Fruit fly (Drosophila melanogaster) whole organism, embryonic: ENCODE measurements around the gene CG43439.

ENCODE experiments used
- Abd-B ChIP-seq: fragments of 200-800 bp; sonication (Bioruptor generic); optimal IDR thresholded peaks from 2 replicates; lab custom pipeline; 2018; ENCODE audit warnings: missing biosample characterization, mild to moderate bottlenecking, missing genetic modification characterization, moderate library complexity
- CG10462 ChIP-seq: fragments of 200-800 bp; sonication (Bioruptor generic); optimal IDR thresholded peaks from 2 replicates; lab custom pipeline; 2016; ENCODE audit warnings: missing biosample characterization, missing genetic modification characterization
- CG10654 ChIP-seq: fragments of 200-800 bp; sonication (Bioruptor generic); optimal IDR thresholded peaks from 2 replicates; lab custom pipeline; 2016; ENCODE audit warnings: missing biosample characterization, missing genetic modification characterization
- CG11504 ChIP-seq: fragments of 200-800 bp; sonication (Bioruptor generic); optimal IDR thresholded peaks from 3 replicates; lab custom pipeline; 2019; ENCODE audit warnings: missing biosample characterization, mild to moderate bottlenecking, missing genetic modification characterization, moderate library complexity
- CG12104 ChIP-seq: fragments of 200-800 bp; sonication (Bioruptor generic); optimal IDR thresholded peaks from 3 replicates; lab custom pipeline; 2016; ENCODE audit warnings: missing biosample characterization, missing genetic modification characterization
- CG12219 ChIP-seq: fragments of 200-800 bp; sonication (Bioruptor generic); optimal IDR thresholded peaks from 3 replicates; lab custom pipeline; 2018; ENCODE audit warnings: missing biosample characterization, mild to moderate bottlenecking, missing genetic modification characterization
- CG12391 ChIP-seq: fragments of 200-800 bp; sonication (Bioruptor generic); optimal IDR thresholded peaks from 3 replicates; lab custom pipeline; 2018; ENCODE audit warnings: missing biosample characterization, mild to moderate bottlenecking, missing genetic modification characterization, moderate library complexity
- CG14710 ChIP-seq: fragments of 200-800 bp; sonication (Bioruptor generic); optimal IDR thresholded peaks from 3 replicates; lab custom pipeline; 2019; ENCODE audit warnings: missing biosample characterization, mild to moderate bottlenecking, missing genetic modification characterization, moderate library complexity
- CG1792 ChIP-seq: fragments of 200-800 bp; sonication (Bioruptor generic); optimal IDR thresholded peaks from 2 replicates; lab custom pipeline; 2016; ENCODE audit warnings: missing biosample characterization, missing genetic modification characterization
- CG18011 ChIP-seq: fragments of 200-800 bp; sonication (Bioruptor generic); optimal IDR thresholded peaks from 2 replicates; lab custom pipeline; 2017; ENCODE audit warnings: missing biosample characterization, missing genetic modification characterization, mild to moderate bottlenecking, moderate library complexity, missing genotype
- CG18262 ChIP-seq: fragments of 200-800 bp; optimal IDR thresholded peaks from 3 replicates; lab custom pipeline; 2019; ENCODE audit warnings: missing biosample characterization, mild to moderate bottlenecking, missing genetic modification characterization, moderate library complexity
- CG2116 ChIP-seq: fragments of 200-800 bp; sonication (Bioruptor generic); optimal IDR thresholded peaks from 3 replicates; lab custom pipeline; 2018; ENCODE audit warnings: missing biosample characterization, mild to moderate bottlenecking, missing genetic modification characterization
- CG34376 ChIP-seq: fragments of 200-800 bp; sonication (Bioruptor generic); optimal IDR thresholded peaks from 2 replicates; lab custom pipeline; 2018; ENCODE audit warnings: missing biosample characterization, mild to moderate bottlenecking, missing genetic modification characterization
- CG3995 ChIP-seq: fragments of 200-800 bp; sonication (Bioruptor generic); optimal IDR thresholded peaks from 3 replicates; lab custom pipeline; 2016; ENCODE audit warnings: missing biosample characterization, missing genetic modification characterization
- CG4328 ChIP-seq: fragments of 200-800 bp; sonication (Bioruptor generic); optimal IDR thresholded peaks from 3 replicates; lab custom pipeline; 2017; ENCODE audit warnings: missing biosample characterization, missing genetic modification reagents, missing genetic modification characterization
- CG4360 ChIP-seq: fragments of 200-800 bp; sonication (Bioruptor generic); IDR thresholded peaks from 2 replicates; pipeline ENCODE4 v1.3.6; 2022; ENCODE audit warnings: missing biosample characterization, missing genetic modification characterization
- CG7271 ChIP-seq: fragments of 200-800 bp; sonication (Bioruptor generic); optimal IDR thresholded peaks from 2 replicates; lab custom pipeline; 2018; ENCODE audit warnings: missing biosample characterization, mild to moderate bottlenecking, missing genetic modification characterization, moderate library complexity
- CG7839 ChIP-seq: fragments of 200-800 bp; sonication (Bioruptor generic); optimal IDR thresholded peaks from 3 replicates; lab custom pipeline; 2018; ENCODE audit warnings: missing biosample characterization, mild to moderate bottlenecking, missing genetic modification characterization, moderate library complexity
- E2f1 ChIP-seq: fragments of 200-800 bp; sonication (Bioruptor generic); IDR thresholded peaks from 2 replicates; pipeline ENCODE4 v1.3.6; 2022; ENCODE audit warnings: missing biosample characterization, missing genetic modification characterization
- H15 ChIP-seq: fragments of 200-800 bp; sonication (Bioruptor generic); IDR thresholded peaks from 3 replicates; pipeline ENCODE4 v1.3.6; 2022; ENCODE audit warnings: missing biosample characterization, missing genetic modification characterization
- Hmx ChIP-seq: fragments of 200-800 bp; sonication (Bioruptor generic); optimal IDR thresholded peaks from 2 replicates; lab custom pipeline; 2016; ENCODE audit warnings: missing biosample characterization, missing genetic modification characterization
- Max ChIP-seq: fragments of 200-800 bp; sonication (Bioruptor generic); optimal IDR thresholded peaks from 2 replicates; lab custom pipeline; 2016; ENCODE audit warnings: missing biosample characterization, mild to moderate bottlenecking, missing genetic modification characterization
- NC2β ChIP-seq: fragments of 200-800 bp; sonication (Bioruptor generic); optimal IDR thresholded peaks from 2 replicates; lab custom pipeline; 2016; ENCODE audit warnings: missing biosample characterization, missing genetic modification characterization
- NFAT ChIP-seq: fragments of 200-800 bp; sonication (Bioruptor generic); IDR thresholded peaks from 2 replicates; pipeline ENCODE4 v1.3.6; 2022; ENCODE audit warnings: missing biosample characterization, missing genetic modification characterization
- NfI ChIP-seq: fragments of 200-800 bp; sonication (Bioruptor generic); optimal IDR thresholded peaks from 3 replicates; lab custom pipeline; 2018; ENCODE audit warnings: missing biosample characterization, mild to moderate bottlenecking, missing genetic modification characterization, moderate library complexity
- Taf1 ChIP-seq: fragments of 200-800 bp; sonication (Bioruptor generic); IDR thresholded peaks from 2 replicates; pipeline ENCODE4 v1.3.6; 2022; ENCODE audit warnings: missing biosample characterization, missing genetic modification characterization
- Tbp ChIP-seq: fragments of >200 bp; optimal IDR thresholded peaks from 2 replicates; lab custom pipeline; 2018; ENCODE audit warnings: missing biosample characterization, missing genetic modification characterization
- az2 ChIP-seq: fragments of 200-800 bp; sonication (Bioruptor generic); optimal IDR thresholded peaks from 3 replicates; lab custom pipeline; 2016; ENCODE audit warnings: missing biosample characterization, missing genetic modification characterization
- bcd ChIP-seq: fragments of 200-800 bp; sonication (Bioruptor generic); optimal IDR thresholded peaks from 2 replicates; lab custom pipeline; 2017; ENCODE audit warnings: missing biosample characterization, mild to moderate bottlenecking, missing genetic modification characterization
- cad ChIP-seq: fragments of >200 bp; optimal IDR thresholded peaks from 2 replicates; lab custom pipeline; 2017; ENCODE audit warnings: missing biosample characterization, missing genetic modification characterization
- danr ChIP-seq: fragments of 200-800 bp; sonication (Bioruptor generic); IDR thresholded peaks from 2 replicates; pipeline ENCODE4 v1.3.6; 2022; ENCODE audit warnings: missing biosample characterization, missing genetic modification characterization
- dm ChIP-seq: fragments of 200-800 bp; sonication (Bioruptor generic); optimal IDR thresholded peaks from 3 replicates; lab custom pipeline; 2016; ENCODE audit warnings: missing biosample characterization, missing genetic modification characterization
- dmrt99B ChIP-seq: fragments of 200-800 bp; sonication (Bioruptor generic); optimal IDR thresholded peaks from 2 replicates; lab custom pipeline; 2018; ENCODE audit warnings: missing biosample characterization, mild to moderate bottlenecking, missing genetic modification characterization, moderate library complexity
- dpn ChIP-seq, 2 experiments: fragments of 200-800 bp; sonication (Bioruptor generic); optimal IDR thresholded peaks; 3 replicates each; lab custom pipeline; 2016; ENCODE audit warnings: missing biosample characterization in 2 of 2, missing genetic modification characterization in 2 of 2
- gcm2 ChIP-seq: fragments of 200-800 bp; sonication (Bioruptor generic); optimal IDR thresholded peaks from 2 replicates; lab custom pipeline; 2016; ENCODE audit warnings: missing biosample characterization, missing genetic modification characterization
- gfzf ChIP-seq: fragments of 200-800 bp; sonication (Bioruptor generic); optimal IDR thresholded peaks from 2 replicates; lab custom pipeline; 2016; ENCODE audit warnings: missing biosample characterization, mild to moderate bottlenecking, missing genetic modification characterization, moderate library complexity
- her ChIP-seq: fragments of 200-800 bp; sonication (Bioruptor generic); optimal IDR thresholded peaks from 2 replicates; lab custom pipeline; 2016; ENCODE audit warnings: missing biosample characterization, missing genetic modification characterization
- jing ChIP-seq: fragments of 200-800 bp; sonication (Bioruptor generic); optimal IDR thresholded peaks from 2 replicates; lab custom pipeline; 2018; ENCODE audit warnings: missing biosample characterization, mild to moderate bottlenecking, missing genetic modification characterization
- nerfin-2 ChIP-seq: fragments of 200-800 bp; sonication (Bioruptor generic); IDR thresholded peaks from 2 replicates; pipeline ENCODE4 v1.3.6; 2022; ENCODE audit warnings: missing biosample characterization, missing genetic modification characterization; ENCODE audit not compliant: partially characterized antibody
- oc ChIP-seq: fragments of 200-800 bp; sonication (Bioruptor generic); optimal IDR thresholded peaks from 2 replicates; lab custom pipeline; 2018; ENCODE audit warnings: missing biosample characterization, mild to moderate bottlenecking, missing genetic modification characterization, moderate library complexity
- p53 ChIP-seq: fragments of 200-800 bp; sonication (Bioruptor generic); optimal IDR thresholded peaks from 2 replicates; lab custom pipeline; 2016; ENCODE audit warnings: missing biosample characterization, missing genetic modification characterization
- ro ChIP-seq: fragments of 200-800 bp; sonication (Bioruptor generic); IDR thresholded peaks from 2 replicates; pipeline ENCODE4 v1.3.6; 2022; ENCODE audit warnings: missing biosample characterization, missing genetic modification characterization
- run ChIP-seq: fragments of 200-800 bp; sonication (Bioruptor generic); optimal IDR thresholded peaks from 3 replicates; lab custom pipeline; 2018; ENCODE audit warnings: missing biosample characterization, mild to moderate bottlenecking, missing genetic modification characterization
- sens-2 ChIP-seq: fragments of 200-800 bp; sonication (Bioruptor generic); IDR thresholded peaks from 2 replicates; pipeline ENCODE4 v1.3.6; 2022; ENCODE audit warnings: missing biosample characterization, missing genetic modification characterization
- sima ChIP-seq: fragments of 200-800 bp; sonication (Bioruptor generic); optimal IDR thresholded peaks from 2 replicates; lab custom pipeline; 2016; ENCODE audit warnings: missing biosample characterization, missing genetic modification characterization
- sna ChIP-seq: fragments of 200-800 bp; sonication (Bioruptor generic); IDR thresholded peaks from 2 replicates; pipeline ENCODE4 v1.3.6; 2022; ENCODE audit warnings: missing biosample characterization, missing genetic modification characterization; ENCODE audit not compliant: partially characterized antibody
- tio ChIP-seq: fragments of 200-800 bp; sonication (Bioruptor generic); optimal IDR thresholded peaks from 2 replicates; lab custom pipeline; 2017; ENCODE audit warnings: missing biosample characterization, missing genetic modification characterization, inconsistent platforms
- tll ChIP-seq, 2 experiments: fragments of 200-800 bp in 1 of 2; fragments of >200 bp in 1 of 2; sonication (Bioruptor generic) in 1 of 2; optimal IDR thresholded peaks; 2 replicates each; lab custom pipeline; 2017 to 2019; ENCODE audit warnings: missing biosample characterization in 2 of 2, missing genetic modification characterization in 2 of 2, mild to moderate bottlenecking in 1 of 2, moderate library complexity in 1 of 2
- wdn ChIP-seq: fragments of 200-800 bp; sonication (Bioruptor generic); IDR thresholded peaks from 2 replicates; pipeline ENCODE4 v1.3.6; 2022; ENCODE audit warnings: missing biosample characterization, missing genetic modification characterization
- zfh1 ChIP-seq: fragments of 200-800 bp; sonication (Bioruptor generic); IDR thresholded peaks from 3 replicates; pipeline ENCODE4 v1.3.6; 2022; ENCODE audit warnings: missing biosample characterization, missing genetic modification characterization

CG43439 gene

DNA sequence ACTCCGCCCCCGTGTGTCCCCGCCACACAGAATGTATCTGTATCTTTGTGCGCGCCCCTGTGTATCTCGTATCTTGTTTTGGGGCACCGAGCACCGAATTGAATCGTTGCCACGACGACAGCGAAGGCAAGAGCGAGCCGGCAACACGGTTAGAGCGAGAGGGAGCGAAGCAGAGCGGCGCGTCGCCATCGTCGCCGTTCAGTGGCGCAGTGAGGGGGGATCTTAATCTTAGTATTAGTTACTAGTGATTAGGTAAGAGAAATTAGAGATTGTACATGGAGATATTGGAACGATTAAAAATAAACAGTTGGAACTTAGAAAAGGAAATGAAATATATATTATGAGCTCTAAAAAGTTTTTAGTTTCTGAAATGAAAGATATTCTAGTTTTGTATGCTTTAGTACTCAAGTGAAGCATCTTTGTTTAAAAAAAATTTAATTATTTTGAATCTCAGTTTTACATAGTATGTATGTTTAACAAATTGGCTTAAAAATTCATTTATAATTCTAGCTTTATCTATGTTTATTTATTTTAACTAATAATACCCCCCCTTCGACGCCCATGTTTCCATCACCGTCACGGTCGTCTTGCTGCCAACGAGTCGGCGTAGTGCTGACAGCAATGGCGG is 4.7 kb upstream of the CG43439 start (continued):
- TF ChIP-seq Abd-B (GFP tag; lab: Kevin White, UChicago) (peak; percentile 95), p53 (GFP tag; lab: Kevin White, UChicago) (peak; percentile 36), dpn (GFP tag; optimal IDR thresholded peaks at IDR 0.05; lab: Kevin White, UChicago) (peak; percentile 77), NFAT (GFP tag; lab: Robert Waterston, UW) (peak; percentile 53), CG18011 (peak; percentile 60), Taf1 (GFP tag; lab: Robert Waterston, UW) (peak; percentile 65), oc (tag; lab: Kevin White, UChicago) (peak; percentile 70), Hmx (GFP tag; lab: Kevin White, UChicago) (peak; percentile 80), NC2β (peak; percentile 13), E2f1 (GFP tag; lab: Robert Waterston, UW) (peak; percentile 83), CG4360 (GFP tag; lab: Robert Waterston, UW) (no peak), dmrt99B (tag; lab: Kevin White, UChicago) (peak; percentile 96), CG3995 (peak; percentile 50), bcd (GFP tag; lab: Kevin White, UChicago) (peak; percentile 96), gfzf (no peak), CG1792 (GFP tag; lab: Kevin White, UChicago) (peak; percentile 65), CG11504 (peak; percentile 96), sima (GFP tag; lab: Kevin White, UChicago) (no peak), CG18262 (peak; percentile 98), CG7271 (no peak), her (GFP tag; lab: Kevin White, UChicago) (peak; percentile 31), az2 (GFP tag; lab: Kevin White, UChicago) (peak; percentile 89), gcm2 (GFP tag; lab: Kevin White, UChicago) (no peak), H15 (GFP tag; lab: Robert Waterston, UW) (peak; percentile 68; the same call in 2 of the 3 replicates), CG14710 (tag; lab: Kevin White, UChicago) (peak; percentile 97), CG12391 (peak; percentile 94), CG7839 (tag; lab: Kevin White, UChicago) (peak; percentile 94), CG12219 (peak; percentile 32), sna (GFP tag; lab: Robert Waterston, UW) (no peak), CG10462 (GFP tag; lab: Kevin White, UChicago) (peak; percentile 68), dm (GFP tag; lab: Kevin White, UChicago) (peak; percentile 23), NfI (GFP tag; lab: Kevin White, UChicago) (peak; percentile 74), sens-2 (GFP tag; lab: Robert Waterston, UW) (no peak), CG10654 (peak; percentile 89), CG2116 (GFP tag; lab: Kevin White, UChicago) (peak; percentile 58), jing (GFP tag; lab: Kevin White, UChicago) (no peak), Tbp (GFP tag; lab: Kevin White, UChicago) (no peak), zfh1 (peak; percentile 78; the same call in 2 of the 3 replicates), CG4328 (GFP tag; lab: Kevin White, UChicago) (peak; percentile 94), tio (GFP tag; lab: Kevin White, UChicago) (peak; percentile 89), ro (GFP tag; lab: Robert Waterston, UW) (peak; percentile 76), cad (GFP tag; lab: Kevin White, UChicago) (no peak), Max (GFP tag; lab: Kevin White, UChicago) (peak; percentile 79), run (tag; lab: Kevin White, UChicago) (peak; percentile 68), wdn (GFP tag; lab: Robert Waterston, UW) (peak; percentile 62; the same call in 1 of the 2 replicates), nerfin-2 (no peak), CG34376 (GFP tag; lab: Kevin White, UChicago) (peak; percentile 88), CG12104 (GFP tag; lab: Kevin White, UChicago) (peak; percentile 96), danr (peak; percentile 81), tll (GFP tag; optimal IDR thresholded peaks at IDR 0.05; lab: Kevin White, UChicago) (peak in 1 of 2 experiments; percentile 48)
